Worm (Caenorhabditis elegans) whole organism, L4 larva: ENCODE results near the gene gldi-9.

Source experiments
- F37D6.2 ChIP-seq: sonication (generic microtip); optimal IDR thresholded peaks from 2 replicates; lab custom pipeline; 2016; ENCODE audit warnings: mild to moderate bottlenecking, missing genetic modification characterization, missing compliant biosample characterization
- arid-1 ChIP-seq: fragments of 200-800 bp; sonication (Bioruptor generic); conservative IDR thresholded peaks from 2 replicates; pipeline ENCODE4 v1.3.6; 2022; ENCODE audit warnings: missing genetic modification reagents, missing genetic modification characterization, missing compliant biosample characterization
- cey-2 ChIP-seq: sonication (generic microtip); optimal IDR thresholded peaks from 3 replicates; lab custom pipeline; 2017; ENCODE audit warnings: missing genetic modification characterization, mild to moderate bottlenecking, missing compliant biosample characterization, antibody characterized with exemption, borderline replicate concordance; ENCODE audit not compliant: insufficient read depth
- daf-8 ChIP-seq: fragments of 200-800 bp; sonication (Bioruptor generic); IDR thresholded peaks from 2 replicates; pipeline ENCODE4 v1.3.6; 2022; ENCODE audit warnings: missing genetic modification characterization, missing compliant biosample characterization
- dmd-6 ChIP-seq: fragments of 200-800 bp; sonication (Bioruptor generic); IDR thresholded peaks from 2 replicates; pipeline ENCODE4 v1.3.6; 2022; ENCODE audit warnings: missing genetic modification reagents, missing genetic modification characterization, missing compliant biosample characterization
- dpl-1 ChIP-seq: fragments of 150-350 bp; optimal IDR thresholded peaks from 2 replicates; lab custom pipeline; 2014; ENCODE audit warnings: missing biosample characterization, missing genetic modification reagents, missing genetic modification characterization
- duxl-1 ChIP-seq: sonication (generic microtip); optimal IDR thresholded peaks from 2 replicates; lab custom pipeline; 2016; ENCODE audit warnings: mild to moderate bottlenecking, missing genetic modification characterization, moderate library complexity, missing compliant biosample characterization; ENCODE audit not compliant: poor library complexity
- fkh-10 ChIP-seq: fragments of 150-350 bp; optimal IDR thresholded peaks from 2 replicates; lab custom pipeline; 2014; ENCODE audit warnings: missing biosample characterization, missing genetic modification reagents, missing genetic modification characterization
- gei-8 ChIP-seq: fragments of 200-800 bp; sonication (Bioruptor generic); optimal IDR thresholded peaks from 2 replicates; lab custom pipeline; 2018; ENCODE audit warnings: mild to moderate bottlenecking, missing genetic modification characterization, missing compliant biosample characterization
- hif-1 ChIP-seq, 2 experiments: sonication (generic microtip); optimal IDR thresholded peaks; 2 replicates each; lab custom pipeline; 2016 to 2017; ENCODE audit warnings: missing compliant biosample characterization in 2 of 2, missing genetic modification characterization in 2 of 2, missing genetic modification reagents in 2 of 2, missing genotype in 2 of 2, mild to moderate bottlenecking in 1 of 2
- hlh-30 ChIP-seq: sonication (generic microtip); optimal IDR thresholded peaks from 2 replicates; lab custom pipeline; 2017; ENCODE audit warnings: antibody characterized with exemption, mild to moderate bottlenecking, missing genetic modification characterization, missing compliant biosample characterization; ENCODE audit not compliant: insufficient read depth
- jun-1 ChIP-seq: fragments of 150-350 bp; optimal IDR thresholded peaks from 2 replicates; lab custom pipeline; 2014; ENCODE audit warnings: missing biosample characterization, missing genetic modification reagents, missing genetic modification characterization
- lim-7 ChIP-seq: fragments of 200-800 bp; sonication (Bioruptor generic); IDR thresholded peaks from 2 replicates; pipeline ENCODE4 v1.3.6; 2022; ENCODE audit warnings: missing genetic modification characterization, missing compliant biosample characterization
- lin-13 ChIP-seq: fragments of 150-350 bp; optimal IDR thresholded peaks from 2 replicates; lab custom pipeline; 2014; ENCODE audit warnings: missing biosample characterization, missing genetic modification reagents, missing genetic modification characterization
- lin-15B ChIP-seq: fragments of 150-350 bp; sonication (generic microtip); optimal IDR thresholded peaks from 3 replicates; lab custom pipeline; 2014; ENCODE audit warnings: missing biosample characterization, missing genetic modification characterization
- lin-38 ChIP-seq: fragments of 200-800 bp; sonication (Bioruptor generic); IDR thresholded peaks from 2 replicates; pipeline ENCODE4 v1.3.6; 2022; ENCODE audit warnings: missing genetic modification reagents, missing genetic modification characterization, missing compliant biosample characterization
- mdl-1 ChIP-seq, 2 experiments: fragments of 150-350 bp in 1 of 2; sonication (generic microtip) in 1 of 2; optimal IDR thresholded peaks; 2 replicates each; lab custom pipeline; 2014 to 2017; ENCODE audit warnings: missing biosample characterization in 2 of 2, missing genetic modification characterization in 2 of 2
- mep-1 ChIP-seq: fragments of 150-350 bp; sonication (generic microtip); optimal IDR thresholded peaks from 3 replicates; lab custom pipeline; 2014; ENCODE audit warnings: missing biosample characterization, missing genetic modification characterization
- mes-2 ChIP-seq: sonication (generic microtip); optimal IDR thresholded peaks from 2 replicates; lab custom pipeline; 2016; ENCODE audit warnings: missing genotype, mild to moderate bottlenecking, missing genetic modification characterization, missing compliant biosample characterization; ENCODE audit not compliant: poor library complexity, severe bottlenecking
- mxl-2 ChIP-seq: fragments of 200-800 bp; sonication (Bioruptor generic); conservative IDR thresholded peaks from 2 replicates; pipeline ENCODE4 v1.3.6; 2022; ENCODE audit warnings: missing genetic modification reagents, missing genetic modification characterization, missing compliant biosample characterization
- nhr-111 ChIP-seq: fragments of 200-800 bp; sonication (Bioruptor generic); optimal IDR thresholded peaks from 2 replicates; lab custom pipeline; 2018; ENCODE audit warnings: mild to moderate bottlenecking, missing genetic modification characterization, missing compliant biosample characterization
- nhr-237 ChIP-seq: sonication (generic microtip); optimal IDR thresholded peaks from 2 replicates; lab custom pipeline; 2017; ENCODE audit warnings: missing biosample characterization, missing genetic modification characterization
- nhr-77 ChIP-seq: fragments of 150-350 bp; optimal IDR thresholded peaks from 2 replicates; lab custom pipeline; 2014; ENCODE audit warnings: missing biosample characterization, missing genetic modification characterization
- rbr-2 ChIP-seq: sonication (generic microtip); optimal IDR thresholded peaks from 2 replicates; lab custom pipeline; 2016; ENCODE audit warnings: missing genotype, missing genetic modification characterization, missing compliant biosample characterization
- set-16 ChIP-seq: fragments of 200-800 bp; sonication (Bioruptor generic); IDR thresholded peaks from 2 replicates; pipeline ENCODE4 v1.3.6; 2022; ENCODE audit warnings: missing genetic modification reagents, missing genetic modification characterization, missing compliant biosample characterization
- snpc-1.2 ChIP-seq: fragments of 200-800 bp; sonication (Bioruptor generic); IDR thresholded peaks from 2 replicates; pipeline ENCODE4 v1.3.6; 2022; ENCODE audit warnings: missing genetic modification reagents, missing genetic modification characterization, missing compliant biosample characterization
- spr-3 ChIP-seq: fragments of 200-800 bp; sonication (Bioruptor generic); optimal IDR thresholded peaks from 2 replicates; lab custom pipeline; 2018; ENCODE audit warnings: mild to moderate bottlenecking, missing genetic modification characterization, missing compliant biosample characterization
- tra-1 ChIP-seq: fragments of 200-800 bp; sonication (Bioruptor generic); IDR thresholded peaks from 2 replicates; pipeline ENCODE4 v1.3.6; 2022; ENCODE audit warnings: missing genetic modification reagents, missing genetic modification characterization, missing compliant biosample characterization
- unc-62 ChIP-seq, 3 experiments: fragments of 150-350 bp in 1 of 3; sonication (generic microtip); optimal IDR thresholded peaks in 2 of 3; peaks in 1 of 3; 1 replicate in 1 of 3; 2 replicates in 2 of 3; lab custom pipeline; 2014 to 2017; ENCODE audit warnings: missing biosample characterization in 3 of 3, missing genetic modification characterization in 3 of 3, missing genetic modification reagents in 3 of 3, missing genotype in 1 of 3
- ztf-11 ChIP-seq: fragments of 150-350 bp; optimal IDR thresholded peaks from 2 replicates; lab custom pipeline; 2014; ENCODE audit warnings: missing biosample characterization, missing genetic modification characterization
- ztf-7 ChIP-seq: fragments of 150-350 bp; optimal IDR thresholded peaks from 2 replicates; lab custom pipeline; 2014; ENCODE audit warnings: missing biosample characterization, missing genetic modification characterization

Gene gldi-9

ce11 chrIII:2698740-2699139 lies 57.4 kb downstream of the gldi-9 start, which contains the start of gene slc-30A9 (continued):
- TF ChIP-seq lin-15B (tag; lab: Kevin White, UChicago) (no peak), tra-1 (GFP tag; lab: Robert Waterston, UW) (no peak), dmd-6 (GFP tag; lab: Robert Waterston, UW) (no peak), F37D6.2 (tag; lab: Kevin White, UChicago) (no peak), duxl-1 (tag; lab: Kevin White, UChicago) (no peak), dpl-1 (peak; percentile 19), fkh-10 (GFP tag; lab: Kevin White, UChicago) (no peak), mdl-1 (tag; optimal IDR thresholded peaks at IDR 0.05; lab: Kevin White, UChicago) (no peak), ztf-11 (tag; lab: Kevin White, UChicago) (no peak), lin-13 (GFP tag; lab: Kevin White, UChicago) (no peak), mes-2 (tag; lab: Kevin White, UChicago) (no peak), mep-1 (tag; lab: Kevin White, UChicago) (peak; percentile 52), cey-2 (tag; lab: Kevin White, UChicago) (no peak), hlh-30 (tag; lab: Kevin White, UChicago) (peak; percentile 2), unc-62 (GFP tag; optimal IDR thresholded peaks at IDR 0.05 in 1 of 2; lab: Kevin White, UChicago) (peak in 1 of 2 experiments; percentile 5), unc-62 (tag; optimal IDR thresholded peaks at IDR 0.05; lab: Kevin White, UChicago) (no peak), spr-3 (no peak), snpc-1.2 (no peak), nhr-77 (no peak), lin-38 (GFP tag; lab: Robert Waterston, UW) (peak; percentile 94), lim-7 (GFP tag; lab: Robert Waterston, UW) (no peak), daf-8 (GFP tag; lab: Robert Waterston, UW) (no peak), ztf-7 (tag; lab: Kevin White, UChicago) (no peak), arid-1 (GFP tag; lab: Robert Waterston, UW) (no peak), nhr-111 (GFP tag; lab: Kevin White, UChicago) (no peak), hif-1 (tag; optimal IDR thresholded peaks at IDR 0.05; lab: Kevin White, UChicago) (no peak), jun-1 (tag; lab: Kevin White, UChicago) (no peak), nhr-237 (tag; lab: Kevin White, UChicago) (no peak), rbr-2 (no peak), gei-8 (GFP tag; lab: Kevin White, UChicago) (no peak), set-16 (GFP tag; lab: Robert Waterston, UW) (no peak), mxl-2 (no peak)
